Worm (Caenorhabditis elegans) whole organism, young adult: Measurements from ENCODE around the gene cox-16.

Experiments used
- chd-7 ChIP-seq: sonication (generic microtip); optimal IDR thresholded peaks from 2 replicates; lab custom pipeline; 2016; ENCODE audit warnings: mild to moderate bottlenecking, missing genetic modification characterization, moderate library complexity, missing compliant biosample characterization
- tlf-1 ChIP-seq: fragments of 200-800 bp; sonication (Bioruptor generic); optimal IDR thresholded peaks from 2 replicates; lab custom pipeline; 2018; ENCODE audit warnings: mild to moderate bottlenecking, missing genetic modification characterization, missing compliant biosample characterization

DNA sequence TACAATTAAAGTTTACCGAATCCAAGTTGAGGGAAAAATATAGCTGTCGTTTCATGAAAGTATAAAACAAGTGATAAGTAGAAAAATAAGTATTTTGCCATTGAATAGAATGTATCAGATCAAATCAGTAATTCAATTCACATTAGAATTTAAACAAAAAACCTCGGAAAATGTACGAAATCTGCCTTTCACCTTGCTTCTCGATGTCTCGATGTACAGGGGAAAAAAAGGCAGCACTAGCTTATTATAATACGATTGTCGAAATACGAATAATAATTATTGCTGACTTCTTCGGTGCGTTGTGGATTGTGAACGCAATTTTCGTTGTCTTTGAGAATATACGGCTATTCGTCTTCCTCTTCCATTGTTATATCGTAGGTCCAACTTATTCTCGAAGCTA lies 47.3 kb downstream of the cox-16 start, which contains the start of gene grl-18:
- no peak for TF ChIP-seq tlf-1 (GFP tag; lab: Kevin White, UChicago)
- no peak for TF ChIP-seq chd-7 (tag; lab: Kevin White, UChicago)
